Worm (Caenorhabditis elegans): Measurements from ENCODE around the gene T05A8.7.

DNA sequence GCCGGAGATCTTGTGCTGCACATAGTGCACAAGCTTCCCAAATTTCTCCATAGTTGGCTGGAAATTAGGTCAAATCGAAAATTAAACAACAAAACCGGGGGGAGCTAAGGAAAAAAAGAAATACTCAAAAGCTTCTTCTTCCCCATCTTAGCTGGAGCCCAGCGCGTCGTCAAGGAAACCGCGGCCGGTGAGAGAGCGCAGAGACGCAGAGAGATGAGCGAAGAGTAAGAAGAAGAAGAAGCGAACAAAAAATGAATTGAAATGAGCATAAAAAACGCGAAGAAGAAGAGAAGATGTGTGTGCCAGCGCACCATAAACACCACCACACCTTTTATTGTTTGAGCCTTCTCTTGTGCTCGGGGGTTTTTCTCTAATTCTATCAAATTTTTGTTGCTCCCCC, 7.0 kb downstream of the T05A8.7 start, which contains the start of gene wdr-31:
- no peak for TF ChIP-seq hlh-4 (tag; optimal IDR thresholded peaks at IDR 0.05)
- TF ChIP-seq fos-1 (tag; optimal IDR thresholded peaks at IDR 0.05): no peak

All from whole organism, L1 larva.